Fruit fly (Drosophila melanogaster) S2 (cell line): Measurements from ENCODE around the gene dpr6.
A peak's percentile ranks its signal among the peaks of the same experiment; 100 is the strongest.

Experiments
- CG8478 ChIP-seq: fragments of >200 bp; optimal IDR thresholded peaks from 2 replicates; lab custom pipeline; 2018
- CTCF ChIP-seq, 2 experiments: fragments of >200 bp; optimal IDR thresholded peaks; 2 replicates each; lab custom pipeline; 2018

dpr6 gene

dm6 chr3L:9974172-9974896, at the start of gene dpr6:
TSS of gene dpr6 (plus strand) at chr3L:9974651.
- peak; percentile 59 to 60 for TF ChIP-seq CTCF (optimal IDR thresholded peaks at IDR 0.05; lab: Kevin White, UChicago)
- TF ChIP-seq CG8478 (lab: Kevin White, UChicago): no peak

dm6 chr3L:9927169-9927568, 47.3 kb upstream of the dpr6 start:
- TF ChIP-seq CG8478 (lab: Kevin White, UChicago) (no peak), CTCF (optimal IDR thresholded peaks at IDR 0.05; lab: Kevin White, UChicago) (no peak)

DNA sequence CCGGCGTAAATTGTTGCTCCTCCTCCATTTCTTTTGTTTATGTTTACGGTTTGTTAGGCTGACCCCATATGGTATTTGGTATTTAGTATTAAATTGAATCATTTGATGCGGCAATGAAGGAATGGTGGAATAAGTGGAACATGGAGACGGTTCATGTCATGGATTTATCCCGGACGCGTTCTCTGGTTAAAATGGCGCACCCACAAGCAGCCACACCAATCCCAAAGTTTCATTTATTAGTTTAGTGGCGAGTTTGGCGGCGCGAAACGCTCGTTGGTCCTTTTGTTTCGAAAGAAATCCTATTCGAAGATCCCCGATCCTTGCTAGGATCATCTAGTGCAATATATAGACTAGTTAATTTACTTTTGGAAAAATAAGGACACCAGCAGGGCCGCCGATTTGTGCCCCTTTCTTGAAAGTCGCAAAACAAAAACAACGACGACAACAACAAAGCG, 6.2 kb upstream of the dpr6 start, which contains the start of the genes CG6685 and Dronc:
CG6685 (minus strand) TSS at position 51 of the 455 bp plus-strand sequence.
Dronc (plus strand) TSS at position 213 of the 455 bp plus-strand sequence.
- TF ChIP-seq CTCF (optimal IDR thresholded peaks at IDR 0.05; lab: Kevin White, UChicago): peak; percentile 41 to 43
- no peak for TF ChIP-seq CG8478 (lab: Kevin White, UChicago)

DNA sequence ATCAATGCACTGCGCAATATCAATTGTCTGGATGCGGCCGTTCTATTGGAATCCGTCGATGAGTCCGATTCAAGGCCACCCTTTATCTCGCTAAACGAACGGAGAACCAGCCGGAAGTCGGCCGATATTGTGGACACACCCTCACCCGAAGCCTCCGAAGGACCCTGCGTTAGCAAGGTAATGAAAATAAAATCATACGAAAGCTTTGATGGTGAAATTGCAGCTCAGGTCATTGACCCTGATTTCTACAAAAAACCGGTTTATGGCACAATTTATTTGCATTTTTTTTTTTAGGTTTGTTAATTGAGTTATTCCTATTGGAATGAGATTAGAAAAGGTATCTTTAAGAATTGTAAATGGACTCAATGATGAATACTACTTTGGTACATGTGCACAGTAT, 5.3 kb upstream of the dpr6 start:
- TF ChIP-seq CTCF (optimal IDR thresholded peaks at IDR 0.05; lab: Kevin White, UChicago) (no peak), CG8478 (lab: Kevin White, UChicago) (no peak)

- TF ChIP-seq CTCF (optimal IDR thresholded peaks at IDR 0.05; lab: Kevin White, UChicago): no peak
- TF ChIP-seq CG8478 (lab: Kevin White, UChicago): no peak
These were observed 2.2 kb upstream of the dpr6 start, which contains the start of the genes CG6674, CG42455 and vnc for dm6 chr3L:9972007-9972856. TSS of gene CG6674 (minus strand) at chr3L:9972054. TSS of gene CG42455 (plus strand) at chr3L:9972312. TSS of gene vnc (plus strand) at chr3L:9972312.

- no peak for TF ChIP-seq CG8478 (lab: Kevin White, UChicago)
- TF ChIP-seq CTCF (optimal IDR thresholded peaks at IDR 0.05; lab: Kevin White, UChicago): no peak
These were observed 58.9 kb downstream of the dpr6 start for dm6 chr3L:10033344-10033743.

- no peak for TF ChIP-seq CG8478 (lab: Kevin White, UChicago)
- no peak for TF ChIP-seq CTCF (optimal IDR thresholded peaks at IDR 0.05; lab: Kevin White, UChicago)
These were observed 78.1 kb downstream of the dpr6 start for dm6 chr3L:10052586-10052985.

DNA sequence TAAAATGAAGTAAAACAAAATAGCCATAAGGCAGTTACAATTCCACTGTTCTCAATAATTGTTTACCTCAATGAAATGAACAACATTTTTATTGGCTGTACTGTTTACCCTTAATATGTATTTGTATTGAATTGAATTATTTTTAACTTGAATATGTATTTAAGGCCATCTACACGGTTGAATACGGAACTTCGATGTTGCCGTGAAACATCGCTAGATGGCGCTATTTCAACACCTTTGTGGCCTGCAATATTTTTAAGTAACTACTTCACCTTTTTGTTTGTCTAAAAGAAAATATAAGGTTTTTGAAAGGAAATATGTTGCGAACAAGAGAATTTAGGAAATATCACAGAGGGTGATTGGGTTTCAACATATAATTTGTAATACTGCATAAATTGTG, 104.1 kb downstream of the dpr6 start:
- no peak for TF ChIP-seq CG8478 (lab: Kevin White, UChicago)
- TF ChIP-seq CTCF (optimal IDR thresholded peaks at IDR 0.05; lab: Kevin White, UChicago): peak; percentile 73 to 86

DNA sequence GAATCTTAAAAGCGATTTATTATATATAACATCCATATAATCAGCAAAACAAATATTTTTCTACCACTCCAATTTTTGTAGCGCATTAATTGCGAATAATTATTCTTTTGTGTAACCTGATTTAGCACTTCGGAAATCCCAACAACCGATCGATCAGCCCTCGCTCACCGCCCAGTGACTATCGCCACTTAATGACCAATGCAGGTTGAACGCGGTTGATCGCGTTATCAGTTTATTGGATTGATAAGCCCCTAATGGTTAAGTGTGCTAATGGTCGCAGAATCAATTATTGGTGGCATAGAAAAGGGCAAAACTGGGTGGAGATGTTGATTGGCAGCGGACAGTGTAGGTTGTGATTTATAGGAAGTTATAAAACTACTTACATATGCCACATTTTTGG, 114.0 kb downstream of the dpr6 start:
- TF ChIP-seq CTCF (optimal IDR thresholded peaks at IDR 0.05; lab: Kevin White, UChicago) (no peak), CG8478 (lab: Kevin White, UChicago) (no peak)

dm6 chr3L:10089350-10090266, 115.2 kb downstream of the dpr6 start, which contains the start of gene CG14160:
TSS of gene CG14160 (minus strand) at chr3L:10089400.
- no peak for TF ChIP-seq CTCF (optimal IDR thresholded peaks at IDR 0.05; lab: Kevin White, UChicago)

DNA sequence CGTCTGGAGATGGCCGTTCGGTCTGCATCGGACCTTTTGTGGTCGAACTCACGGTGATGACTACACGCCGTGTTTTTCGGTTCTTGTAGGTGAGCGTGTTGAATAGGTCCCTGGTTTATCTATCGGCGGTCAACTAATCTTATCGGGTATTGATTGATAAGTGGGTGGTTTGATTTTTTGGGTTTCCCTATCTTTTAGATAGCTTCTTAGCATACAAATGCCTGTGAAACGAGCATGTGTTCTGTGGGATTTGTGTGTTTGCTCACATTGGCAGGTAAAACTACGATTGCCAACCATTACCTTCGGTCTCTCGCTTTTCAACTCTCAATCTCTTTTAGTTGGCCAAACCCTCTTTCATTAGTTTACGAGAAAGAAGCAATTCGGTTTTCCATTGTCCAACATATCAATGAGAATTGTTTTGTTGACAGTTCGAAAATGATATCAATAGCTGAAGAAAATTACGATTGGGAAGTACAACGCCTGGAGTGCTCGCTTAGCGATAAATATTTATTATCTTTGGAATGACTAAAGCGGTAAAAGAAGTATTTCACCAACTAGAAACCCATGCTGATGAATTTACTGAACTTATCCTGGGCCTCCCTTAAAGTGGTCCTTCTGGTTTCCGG, 117.9 kb downstream of the dpr6 start, which contains the start of gene CG32053:
CG32053 (minus strand) TSS at position 69 of the 626 bp plus-strand sequence.
- TF ChIP-seq CG8478 (lab: Kevin White, UChicago) (no peak), CTCF (optimal IDR thresholded peaks at IDR 0.05; lab: Kevin White, UChicago) (no peak)

- TF ChIP-seq CTCF (optimal IDR thresholded peaks at IDR 0.05; lab: Kevin White, UChicago): no peak
- no peak for TF ChIP-seq CG8478 (lab: Kevin White, UChicago)
These were observed 120.3 kb downstream of the dpr6 start, which contains the start of gene CG32054 for dm6 chr3L:10094722-10095121. TSS of gene CG32054 (minus strand) at chr3L:10094738.

DNA sequence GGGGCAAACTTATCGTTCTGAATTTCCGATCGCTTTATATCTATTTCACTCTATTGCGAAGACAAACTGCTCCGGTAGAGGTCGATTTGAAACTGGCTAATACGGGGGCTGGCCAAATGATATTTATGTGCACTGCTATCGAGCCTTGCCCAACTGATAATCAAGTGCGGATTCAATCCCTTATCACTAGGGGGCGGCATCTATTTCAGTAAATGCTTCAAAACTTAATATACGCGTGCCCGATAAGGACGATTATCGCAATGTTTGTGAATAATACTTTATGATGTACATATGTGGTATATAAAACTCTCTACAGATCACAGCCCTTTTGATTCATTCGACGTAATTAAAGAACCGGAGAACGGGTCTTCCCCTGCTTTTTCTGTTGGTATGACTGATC, 123.6 kb downstream of the dpr6 start, which contains the start of gene Srg2:
Srg2 (minus strand) TSS at position 101 of the 400 bp plus-strand sequence.
- TF ChIP-seq CG8478 (lab: Kevin White, UChicago): no peak
